Worm (Caenorhabditis elegans): ENCODE data around the gene asp-3.

The asp-3 gene

DNA sequence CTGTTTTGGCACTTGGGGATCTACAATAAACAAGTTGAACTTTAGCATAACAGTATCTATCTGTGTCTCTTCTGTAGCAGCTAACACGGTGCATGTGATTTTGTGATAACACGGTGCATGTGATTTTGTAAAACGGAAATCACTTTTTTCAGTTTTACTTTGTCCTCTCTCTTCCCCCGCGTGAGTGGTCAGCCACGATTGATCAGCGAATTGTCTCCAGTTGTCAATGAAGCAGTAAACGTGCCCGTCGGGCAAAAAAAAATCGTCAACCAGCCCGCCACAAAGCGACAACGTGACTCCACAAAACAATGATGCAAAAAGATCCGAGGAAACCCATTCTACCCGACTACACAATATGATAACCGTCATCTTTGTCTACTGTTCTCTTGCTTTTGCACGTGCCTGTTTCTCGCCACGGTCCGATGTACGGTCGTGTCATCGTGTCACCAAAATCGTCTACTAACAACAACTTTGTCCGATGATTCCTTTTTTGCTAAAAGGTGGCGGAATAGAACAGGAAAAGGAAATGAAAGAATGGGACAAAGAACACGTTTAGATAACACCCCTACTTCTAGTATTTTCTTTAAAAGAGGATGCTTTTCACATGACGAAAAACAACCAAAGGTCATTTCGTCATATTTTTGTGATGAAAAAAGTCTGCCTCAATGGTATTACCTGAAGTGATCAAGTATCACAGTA is 41.6 kb upstream of the asp-3 start:
- no peak for TF ChIP-seq ztf-29 (GFP tag; IDR thresholded peaks at IDR 0.05)
- no peak for TF ChIP-seq tab-1 (GFP tag; IDR thresholded peaks at IDR 0.05)
- TF ChIP-seq klf-2 (GFP tag; conservative IDR thresholded peaks at IDR 0.05) = no peak

ce11 chrX:6750145-6750544 is 40.7 kb upstream of the asp-3 start:
- TF ChIP-seq ref-1 (GFP tag; conservative IDR thresholded peaks at IDR 0.05) (no peak), ztf-23 (GFP tag; IDR thresholded peaks at IDR 0.05) (no peak), klf-2 (GFP tag; conservative IDR thresholded peaks at IDR 0.05) (no peak)

DNA sequence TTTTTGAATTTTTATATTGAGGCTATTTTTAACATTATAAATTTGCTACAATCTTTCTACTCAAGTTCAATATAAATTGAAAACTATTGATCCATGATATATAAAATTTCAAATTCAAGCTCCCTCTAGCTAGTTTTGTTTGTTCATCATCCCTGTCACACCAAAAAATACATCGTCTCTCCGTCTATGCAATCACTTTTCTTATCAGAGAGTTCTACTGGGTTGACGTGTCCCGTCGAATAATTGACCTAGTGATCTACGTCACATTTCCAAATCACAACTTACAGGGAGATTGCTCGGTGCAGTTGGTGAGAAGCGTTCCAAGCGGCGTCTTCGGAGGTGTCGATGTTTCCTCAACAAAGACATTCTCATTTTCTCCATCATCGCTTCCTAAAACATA is 29.7 kb upstream of the asp-3 start:
- no peak for TF ChIP-seq flt-1 (GFP tag; IDR thresholded peaks at IDR 0.05)
- no peak for TF ChIP-seq ztf-29 (GFP tag; IDR thresholded peaks at IDR 0.05)
- no peak for TF ChIP-seq klf-2 (GFP tag; conservative IDR thresholded peaks at IDR 0.05)
- no peak for TF ChIP-seq med-1 (GFP tag; optimal IDR thresholded peaks at IDR 0.05; ENCODE audit: insufficient read depth)
- no peak for TF ChIP-seq tab-1 (GFP tag; IDR thresholded peaks at IDR 0.05)
- no peak for TF ChIP-seq ref-1 (GFP tag; conservative IDR thresholded peaks at IDR 0.05)
- TF ChIP-seq ztf-23 (GFP tag; IDR thresholded peaks at IDR 0.05) = no peak
- TF ChIP-seq cog-1 (tag; optimal IDR thresholded peaks at IDR 0.05) = no peak
- TF ChIP-seq T22C8.4 (GFP tag; IDR thresholded peaks at IDR 0.05) = no peak

DNA sequence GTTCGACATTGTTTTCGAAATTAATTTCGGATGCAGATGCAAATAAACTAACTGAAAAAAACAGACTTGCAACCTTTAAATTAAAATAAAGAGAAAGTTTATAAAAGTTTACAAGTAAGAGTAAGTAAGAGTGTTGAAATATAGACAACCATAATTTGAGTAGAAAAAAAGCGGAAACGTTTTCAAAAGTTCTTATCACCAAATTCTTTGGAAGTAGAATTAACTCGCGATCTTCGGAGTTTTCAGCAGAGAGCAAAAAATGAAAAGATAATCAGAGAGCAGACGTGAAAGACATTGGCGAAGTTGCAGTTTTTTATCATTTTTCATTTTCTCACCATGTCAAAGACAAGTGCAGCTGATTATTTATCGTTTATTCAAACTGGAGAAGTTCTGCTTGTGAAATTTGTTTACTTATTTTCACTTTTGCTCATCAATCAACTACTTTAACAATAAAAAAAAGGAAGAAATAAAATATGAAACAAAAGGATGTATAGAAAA is 29.1 kb upstream of the asp-3 start, which contains the start of gene abts-4:
Gene abts-4, minus strand, starts transcription at position 51 of the 498 bp plus-strand sequence.
- TF ChIP-seq ztf-29 (GFP tag; IDR thresholded peaks at IDR 0.05) = no peak
- no peak for TF ChIP-seq klf-2 (GFP tag; conservative IDR thresholded peaks at IDR 0.05)
- TF ChIP-seq flt-1 (GFP tag; IDR thresholded peaks at IDR 0.05) = no peak
- TF ChIP-seq med-1 (GFP tag; optimal IDR thresholded peaks at IDR 0.05; ENCODE audit: insufficient read depth) = no peak
- no peak for TF ChIP-seq cog-1 (tag; optimal IDR thresholded peaks at IDR 0.05)
- no peak for TF ChIP-seq ztf-23 (GFP tag; IDR thresholded peaks at IDR 0.05)
- TF ChIP-seq tab-1 (GFP tag; IDR thresholded peaks at IDR 0.05) = no peak
- TF ChIP-seq ref-1 (GFP tag; conservative IDR thresholded peaks at IDR 0.05) = no peak
- TF ChIP-seq T22C8.4 (GFP tag; IDR thresholded peaks at IDR 0.05) = no peak

DNA sequence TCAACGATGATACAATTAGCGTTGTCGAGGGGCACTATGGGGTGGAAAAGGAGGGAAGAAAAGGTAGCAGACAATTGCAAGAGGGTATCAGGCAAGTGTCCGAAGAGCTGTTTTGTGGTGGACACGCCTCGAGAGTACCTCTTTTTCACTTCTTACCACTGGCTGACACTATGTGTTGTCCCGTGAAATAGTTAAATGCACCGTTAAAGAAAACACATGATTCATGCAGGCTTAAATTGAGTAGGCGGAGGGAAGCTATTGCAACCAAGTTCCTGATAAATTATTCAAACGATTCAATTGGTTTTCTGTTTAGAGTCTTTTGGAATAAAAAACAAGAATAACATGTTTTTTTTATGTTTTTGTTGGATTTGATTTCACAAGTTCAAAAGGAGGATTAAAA is 12.8 kb upstream of the asp-3 start, which contains the start of gene irk-1:
Gene irk-1, minus strand, starts transcription at position 101 of the 400 bp plus-strand sequence.
- TF ChIP-seq ztf-23 (GFP tag; IDR thresholded peaks at IDR 0.05) (0 out of 2 replicates have a peak, but pooled peaks have one; percentile 16), klf-2 (GFP tag; conservative IDR thresholded peaks at IDR 0.05) (no peak), med-1 (GFP tag; optimal IDR thresholded peaks at IDR 0.05; ENCODE audit: insufficient read depth) (no peak)

DNA sequence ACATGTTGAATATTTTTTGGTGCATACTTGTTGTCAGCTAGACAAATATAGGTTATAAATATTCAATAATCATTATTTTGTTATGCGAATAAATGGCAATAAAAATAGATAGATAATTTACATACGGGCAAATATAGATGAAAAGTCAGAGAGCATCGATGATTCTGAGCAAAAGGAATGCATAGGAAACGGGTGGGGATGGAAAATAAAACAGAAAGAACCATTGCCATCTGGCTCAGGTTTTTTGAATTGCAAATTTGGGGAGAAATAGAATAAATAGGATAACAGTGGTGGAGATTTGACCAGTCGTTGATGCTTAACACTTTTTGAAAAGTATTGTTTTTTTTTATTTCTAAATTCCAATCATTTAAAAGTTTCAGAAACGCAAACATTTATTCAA is 8.0 kb upstream of the asp-3 start, which contains the start of gene idpp-6:
Gene idpp-6, plus strand, starts transcription at position 301 of the 400 bp plus-strand sequence.
- TF ChIP-seq cog-1 (tag; optimal IDR thresholded peaks at IDR 0.05) = no peak
- TF ChIP-seq klf-2 (GFP tag; conservative IDR thresholded peaks at IDR 0.05) = no peak
- TF ChIP-seq ztf-23 (GFP tag; IDR thresholded peaks at IDR 0.05) = no peak
- TF ChIP-seq T22C8.4 (GFP tag; IDR thresholded peaks at IDR 0.05) = no peak
- no peak for TF ChIP-seq flt-1 (GFP tag; IDR thresholded peaks at IDR 0.05)
- no peak for TF ChIP-seq ref-1 (GFP tag; conservative IDR thresholded peaks at IDR 0.05)
- TF ChIP-seq ztf-29 (GFP tag; IDR thresholded peaks at IDR 0.05) = no peak
- no peak for TF ChIP-seq tab-1 (GFP tag; IDR thresholded peaks at IDR 0.05)
- TF ChIP-seq med-1 (GFP tag; optimal IDR thresholded peaks at IDR 0.05; ENCODE audit: insufficient read depth) = no peak

DNA sequence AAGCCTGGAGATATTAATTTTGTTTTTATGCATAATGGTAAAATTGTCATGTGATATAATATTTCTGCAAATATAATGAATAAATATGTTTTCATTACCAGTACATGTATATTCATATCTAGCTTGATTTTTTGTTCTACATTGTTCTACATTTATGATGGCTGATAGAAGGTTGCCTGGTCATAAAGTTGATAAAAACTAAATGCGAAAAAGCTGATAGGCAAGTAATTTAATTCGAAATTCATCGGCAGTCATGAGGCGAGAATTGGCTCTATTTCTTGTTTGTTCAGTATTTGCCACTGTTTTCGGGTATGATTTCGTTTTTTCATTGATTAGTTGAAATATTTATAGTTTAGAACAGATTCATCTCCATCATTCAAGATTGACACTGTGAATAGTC is 6.7 kb upstream of the asp-3 start, which contains the start of gene bgal-2:
Gene bgal-2, plus strand, starts transcription at position 231 of the 400 bp plus-strand sequence.
- TF ChIP-seq cog-1 (tag; optimal IDR thresholded peaks at IDR 0.05) (no peak), flt-1 (GFP tag; IDR thresholded peaks at IDR 0.05) (no peak), klf-2 (GFP tag; conservative IDR thresholded peaks at IDR 0.05) (no peak), ref-1 (GFP tag; conservative IDR thresholded peaks at IDR 0.05) (no peak), med-1 (GFP tag; optimal IDR thresholded peaks at IDR 0.05; ENCODE audit: insufficient read depth) (no peak), T22C8.4 (GFP tag; IDR thresholded peaks at IDR 0.05) (no peak), tab-1 (GFP tag; IDR thresholded peaks at IDR 0.05) (no peak), ztf-23 (GFP tag; IDR thresholded peaks at IDR 0.05) (no peak), ztf-29 (GFP tag; IDR thresholded peaks at IDR 0.05) (no peak)

DNA sequence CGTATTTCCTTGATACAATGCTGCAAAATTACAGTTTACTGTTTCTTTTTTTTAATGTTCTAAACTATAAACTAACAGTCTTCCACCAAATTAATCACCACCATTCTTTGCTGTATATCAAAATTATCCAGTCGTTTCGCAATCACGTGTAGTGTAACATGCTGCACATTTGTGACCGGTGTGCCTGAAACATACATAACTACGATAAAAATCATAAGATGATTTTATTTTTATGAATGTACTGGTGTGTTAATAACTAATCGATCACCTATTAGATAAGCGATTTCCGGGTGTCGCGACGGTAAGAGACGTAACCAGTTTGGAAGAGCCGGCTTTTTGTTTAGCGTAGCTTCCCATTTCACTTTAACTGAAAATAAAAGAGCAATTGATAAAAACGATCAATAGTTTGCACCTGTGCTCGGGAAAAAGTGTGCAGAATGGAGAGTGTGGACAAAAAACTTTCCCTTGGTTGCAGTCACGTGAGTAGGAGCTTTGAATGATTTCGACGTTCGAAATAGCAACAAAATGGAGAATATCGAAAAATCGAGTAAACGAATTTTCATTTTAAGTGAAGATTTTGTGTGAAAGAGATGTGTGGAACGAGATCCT is 1.8 kb upstream of the asp-3 start, which contains the start of gene sgca-1:
Gene sgca-1, minus strand, starts transcription at position 584 of the 609 bp plus-strand sequence.
- TF ChIP-seq ztf-23 (GFP tag; IDR thresholded peaks at IDR 0.05) (no peak), cog-1 (tag; optimal IDR thresholded peaks at IDR 0.05) (no peak), ztf-29 (GFP tag; IDR thresholded peaks at IDR 0.05) (no peak), ref-1 (GFP tag; conservative IDR thresholded peaks at IDR 0.05) (no peak), flt-1 (GFP tag; IDR thresholded peaks at IDR 0.05) (no peak), tab-1 (GFP tag; IDR thresholded peaks at IDR 0.05) (no peak), klf-2 (GFP tag; conservative IDR thresholded peaks at IDR 0.05) (no peak), med-1 (GFP tag; optimal IDR thresholded peaks at IDR 0.05; ENCODE audit: insufficient read depth) (no peak), T22C8.4 (GFP tag; IDR thresholded peaks at IDR 0.05) (no peak)

DNA sequence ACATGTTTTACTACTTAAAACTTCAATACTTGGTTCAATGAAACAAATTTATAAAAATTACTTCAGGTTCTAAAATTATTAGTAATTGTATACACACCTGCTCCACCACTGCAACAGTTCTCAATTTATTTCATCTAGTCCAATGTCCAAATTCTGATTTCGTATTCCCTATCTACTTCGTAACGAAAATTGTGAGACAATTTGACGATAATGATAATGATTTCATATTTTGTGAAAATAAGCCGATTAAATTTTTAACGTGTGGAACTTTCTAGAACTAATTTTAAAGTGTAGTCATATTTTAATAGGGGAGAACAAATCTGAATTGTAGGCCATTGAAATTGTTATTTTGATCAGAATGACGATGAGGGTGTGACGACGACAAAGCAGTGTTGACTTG is 407 bp upstream of the asp-3 start:
- TF ChIP-seq ztf-23 (GFP tag; IDR thresholded peaks at IDR 0.05) (no peak), T22C8.4 (GFP tag; IDR thresholded peaks at IDR 0.05) (no peak), med-1 (GFP tag; optimal IDR thresholded peaks at IDR 0.05; ENCODE audit: insufficient read depth) (no peak), ztf-29 (GFP tag; IDR thresholded peaks at IDR 0.05) (no peak), klf-2 (GFP tag; conservative IDR thresholded peaks at IDR 0.05) (no peak), tab-1 (GFP tag; IDR thresholded peaks at IDR 0.05) (no peak), ref-1 (GFP tag; conservative IDR thresholded peaks at IDR 0.05) (no peak), flt-1 (GFP tag; IDR thresholded peaks at IDR 0.05) (no peak), cog-1 (tag; optimal IDR thresholded peaks at IDR 0.05) (no peak)

All from whole organism, midembryonic.